In genomic region chrX:14743819-14744218, dm6 we compare ENCODE assay signal across 1 fruit fly cellular context.
A peak's percentile ranks its signal among the peaks of the same experiment; 100 is the strongest.
TF ChIP-seq lines count a peak whose summit lies in the region.

No protein-coding gene starts in this region.

TF ChIP-seq in whole organism, embryonic, 481 proteins besides CTCF, POLR2A, EP300 and RAD21 (continued from another document and continues in another):
- TF ChIP-seq CG4282 (GFP tag; optimal IDR thresholded peaks at IDR 0.05; lab: Kevin White, UChicago) = no peak
- no peak for TF ChIP-seq CG8944 (GFP tag; optimal IDR thresholded peaks at IDR 0.05; lab: Kevin White, UChicago)
- TF ChIP-seq CG9215 (GFP tag; IDR thresholded peaks at IDR 0.05; lab: Robert Waterston, UW) = peak; percentile 38
- TF ChIP-seq ci (GFP tag; IDR thresholded peaks at IDR 0.05; lab: Robert Waterston, UW) = 0 out of 3 replicates have a peak, but pooled peaks have one; percentile 23
- no peak for TF ChIP-seq pzg (GFP tag; optimal IDR thresholded peaks at IDR 0.05; lab: Kevin White, UChicago)
- no peak for TF ChIP-seq pho (GFP tag; optimal IDR thresholded peaks at IDR 0.05; lab: Kevin White, UChicago)
- TF ChIP-seq MESR4 (GFP tag; optimal IDR thresholded peaks at IDR 0.05; lab: Kevin White, UChicago) = no peak
- TF ChIP-seq bsh (GFP tag; optimal IDR thresholded peaks at IDR 0.05; lab: Kevin White, UChicago) = peak in 1 of 2 experiments; percentile 73
- peak; percentile 81 for TF ChIP-seq gem (tag; optimal IDR thresholded peaks at IDR 0.05; lab: Kevin White, UChicago)
- no peak for TF ChIP-seq Hr39 (optimal IDR thresholded peaks at IDR 0.05; lab: Kevin White, UChicago)
- TF ChIP-seq CG2889 (GFP tag; IDR thresholded peaks at IDR 0.05; lab: Robert Waterston, UW) = no peak
- TF ChIP-seq CG9727 (GFP tag; optimal IDR thresholded peaks at IDR 0.05; lab: Kevin White, UChicago) = peak; percentile 73
- no peak for TF ChIP-seq CG10462 (GFP tag; optimal IDR thresholded peaks at IDR 0.05; lab: Kevin White, UChicago)
- TF ChIP-seq ind (GFP tag; optimal IDR thresholded peaks at IDR 0.05; lab: Kevin White, UChicago) = peak; percentile 20
- TF ChIP-seq zen (tag; optimal IDR thresholded peaks at IDR 0.05; lab: Kevin White, UChicago) = peak; percentile 75
- TF ChIP-seq CG7987 (GFP tag; optimal IDR thresholded peaks at IDR 0.05; lab: Kevin White, UChicago) = no peak
- no peak for TF ChIP-seq CG18011 (GFP tag; optimal IDR thresholded peaks at IDR 0.05; lab: Kevin White, UChicago)
- TF ChIP-seq ro (GFP tag; IDR thresholded peaks at IDR 0.05; lab: Robert Waterston, UW) = 0 out of 2 replicates have a peak, but pooled peaks have one; percentile 26
- TF ChIP-seq lov (optimal IDR thresholded peaks at IDR 0.05; lab: Kevin White, UChicago) = no peak
- TF ChIP-seq lov (GFP tag; IDR thresholded peaks at IDR 0.05; lab: Robert Waterston, UW) = no peak
- 0 out of 2 replicates have a peak, but pooled peaks have one; percentile 21 for TF ChIP-seq Oaz (GFP tag; IDR thresholded peaks at IDR 0.05; lab: Robert Waterston, UW)
- peak; percentile 66 for TF ChIP-seq CG17328 (GFP tag; IDR thresholded peaks at IDR 0.05; lab: Robert Waterston, UW)
- TF ChIP-seq sens-2 (GFP tag; IDR thresholded peaks at IDR 0.05; lab: Robert Waterston, UW) = no peak
- peak; percentile 29 for TF ChIP-seq CG12659 (GFP tag; optimal IDR thresholded peaks at IDR 0.05; lab: Kevin White, UChicago)
- no peak for TF ChIP-seq CG13624 (GFP tag; optimal IDR thresholded peaks at IDR 0.05; lab: Kevin White, UChicago)
- peak; percentile 1 to 68 for TF ChIP-seq Hr51 (GFP tag; optimal IDR thresholded peaks at IDR 0.05; lab: Kevin White, UChicago)
- no peak for TF ChIP-seq chinmo (GFP tag; IDR thresholded peaks at IDR 0.05; lab: Robert Waterston, UW; ENCODE audit: partially characterized antibody)
- TF ChIP-seq CG4707 (GFP tag; optimal IDR thresholded peaks at IDR 0.05; lab: Kevin White, UChicago) = peak; percentile 39
- TF ChIP-seq nerfin-2 (GFP tag; IDR thresholded peaks at IDR 0.05; lab: Robert Waterston, UW; ENCODE audit: partially characterized antibody) = no peak
- TF ChIP-seq dysf (GFP tag; IDR thresholded peaks at IDR 0.05; lab: Robert Waterston, UW) = peak; percentile 68
- peak; percentile 1; the same call in 1 of the 4 replicates for TF ChIP-seq Gug (GFP tag; IDR thresholded peaks at IDR 0.05; lab: Robert Waterston, UW)
- TF ChIP-seq ac (GFP tag; optimal IDR thresholded peaks at IDR 0.05; lab: Kevin White, UChicago) = peak; percentile 15
- peak; percentile 10 for TF ChIP-seq Ets97D (GFP tag; optimal IDR thresholded peaks at IDR 0.05; lab: Kevin White, UChicago)
- no peak for TF ChIP-seq rib (GFP tag; IDR thresholded peaks at IDR 0.05; lab: Robert Waterston, UW)
- peak; percentile 65 for TF ChIP-seq dmrt99B (tag; optimal IDR thresholded peaks at IDR 0.05; lab: Kevin White, UChicago)
- TF ChIP-seq Mrtf (GFP tag; IDR thresholded peaks at IDR 0.05; lab: Robert Waterston, UW) = no peak
- no peak for TF ChIP-seq Doc3 (GFP tag; IDR thresholded peaks at IDR 0.05; lab: Robert Waterston, UW; ENCODE audit: partially characterized antibody)
- peak; percentile 64 for TF ChIP-seq CG13424 (tag; optimal IDR thresholded peaks at IDR 0.05; lab: Kevin White, UChicago)
- TF ChIP-seq tup (GFP tag; optimal IDR thresholded peaks at IDR 0.05; lab: Kevin White, UChicago) = no peak
- TF ChIP-seq CG12299 (tag; optimal IDR thresholded peaks at IDR 0.05; lab: Kevin White, UChicago) = no peak
- no peak for TF ChIP-seq CG4730 (GFP tag; IDR thresholded peaks at IDR 0.05; lab: Robert Waterston, UW)
- TF ChIP-seq Tbp (GFP tag; optimal IDR thresholded peaks at IDR 0.05; lab: Kevin White, UChicago) = no peak
- TF ChIP-seq chm (GFP tag; IDR thresholded peaks at IDR 0.05; lab: Robert Waterston, UW) = no peak
- no peak for TF ChIP-seq MTF-1 (GFP tag; optimal IDR thresholded peaks at IDR 0.05; lab: Kevin White, UChicago; ENCODE audit: borderline replicate concordance)
- TF ChIP-seq Hmx (GFP tag; optimal IDR thresholded peaks at IDR 0.05; lab: Kevin White, UChicago) = no peak
- TF ChIP-seq peb (GFP tag; IDR thresholded peaks at IDR 0.05; lab: Robert Waterston, UW) = no peak
- TF ChIP-seq CG4820 (GFP tag; optimal IDR thresholded peaks at IDR 0.05; lab: Kevin White, UChicago) = peak; percentile 33
- TF ChIP-seq HmgD (GFP tag; optimal IDR thresholded peaks at IDR 0.05; lab: Kevin White, UChicago) = no peak
- TF ChIP-seq HLH54F (GFP tag; optimal IDR thresholded peaks at IDR 0.05; lab: Kevin White, UChicago) = no peak
- TF ChIP-seq fd3F (GFP tag; optimal IDR thresholded peaks at IDR 0.05; lab: Kevin White, UChicago) = no peak
- TF ChIP-seq Opbp (GFP tag; IDR thresholded peaks at IDR 0.05; lab: Robert Waterston, UW; ENCODE audit: partially characterized antibody) = no peak
- no peak for TF ChIP-seq crol (GFP tag; IDR thresholded peaks at IDR 0.05; lab: Robert Waterston, UW)
- no peak for TF ChIP-seq en (GFP tag; optimal IDR thresholded peaks at IDR 0.05; lab: Kevin White, UChicago)
- no peak for TF ChIP-seq CG17186 (GFP tag; optimal IDR thresholded peaks at IDR 0.05; lab: Kevin White, UChicago)
- TF ChIP-seq CG33213 (GFP tag; optimal IDR thresholded peaks at IDR 0.05; lab: Kevin White, UChicago) = no peak
- no peak for TF ChIP-seq CG10431 (GFP tag; optimal IDR thresholded peaks at IDR 0.05; lab: Kevin White, UChicago)
- TF ChIP-seq amos (GFP tag; IDR thresholded peaks at IDR 0.05; lab: Robert Waterston, UW; ENCODE audit: partially characterized antibody) = no peak
- no peak for TF ChIP-seq D (optimal IDR thresholded peaks at IDR 0.05; lab: Kevin White, UChicago)
- TF ChIP-seq D (GFP tag; optimal IDR thresholded peaks at IDR 0.05; lab: Kevin White, UChicago) = peak; percentile 29
- no peak for TF ChIP-seq CG14860 (GFP tag; IDR thresholded peaks at IDR 0.05; lab: Robert Waterston, UW; ENCODE audit: partially characterized antibody)
- no peak for TF ChIP-seq trh (GFP tag; optimal IDR thresholded peaks at IDR 0.05; lab: Kevin White, UChicago)
- TF ChIP-seq CG9876 (GFP tag; optimal IDR thresholded peaks at IDR 0.05; lab: Kevin White, UChicago) = no peak
- TF ChIP-seq lmd (GFP tag; IDR thresholded peaks at IDR 0.05; lab: Robert Waterston, UW) = peak; percentile 66
- no peak for TF ChIP-seq CG43689 (GFP tag; IDR thresholded peaks at IDR 0.05; lab: Robert Waterston, UW)
- no peak for TF ChIP-seq dm (GFP tag; optimal IDR thresholded peaks at IDR 0.05; lab: Kevin White, UChicago)
- peak in 1 of 2 experiments; percentile 47 for TF ChIP-seq eve (GFP tag; optimal IDR thresholded peaks at IDR 0.05; lab: Kevin White, UChicago)
- peak; percentile 67 for TF ChIP-seq CG2712 (tag; optimal IDR thresholded peaks at IDR 0.05; lab: Kevin White, UChicago)
- peak; percentile 24 for TF ChIP-seq Abd-B (GFP tag; optimal IDR thresholded peaks at IDR 0.05; lab: Kevin White, UChicago)
- no peak for TF ChIP-seq sna (GFP tag; IDR thresholded peaks at IDR 0.05; lab: Robert Waterston, UW; ENCODE audit: partially characterized antibody)
- no peak; the same call in 2 of the 3 replicates for TF ChIP-seq B-H1 (GFP tag; IDR thresholded peaks at IDR 0.05; lab: Robert Waterston, UW)
- TF ChIP-seq CG15514 (GFP tag; optimal IDR thresholded peaks at IDR 0.05; lab: Kevin White, UChicago) = no peak
- TF ChIP-seq Chrac-16 (GFP tag; optimal IDR thresholded peaks at IDR 0.05; lab: Kevin White, UChicago) = peak; percentile 34
- no peak for TF ChIP-seq CG12769 (tag; optimal IDR thresholded peaks at IDR 0.05; lab: Kevin White, UChicago)
- TF ChIP-seq CG17568 (GFP tag; optimal IDR thresholded peaks at IDR 0.05; lab: Kevin White, UChicago) = no peak
- peak in 1 of 2 experiments; percentile 61 for TF ChIP-seq Hr78 (GFP tag; optimal IDR thresholded peaks at IDR 0.05; lab: Kevin White, UChicago)
- no peak for TF ChIP-seq repo (GFP tag; optimal IDR thresholded peaks at IDR 0.05; lab: Kevin White, UChicago)
- no peak for TF ChIP-seq exex (tag; optimal IDR thresholded peaks at IDR 0.05; lab: Kevin White, UChicago)
- TF ChIP-seq Hand (GFP tag; optimal IDR thresholded peaks at IDR 0.05; lab: Kevin White, UChicago) = no peak
- TF ChIP-seq sug (tag; optimal IDR thresholded peaks at IDR 0.05; lab: Kevin White, UChicago) = no peak
- TF ChIP-seq Nf-YA (GFP tag; IDR thresholded peaks at IDR 0.05; lab: Robert Waterston, UW) = no peak
- peak; percentile 73 for TF ChIP-seq phol (tag; optimal IDR thresholded peaks at IDR 0.05; lab: Kevin White, UChicago)
- peak; percentile 54 for TF ChIP-seq CG30403 (GFP tag; optimal IDR thresholded peaks at IDR 0.05; lab: Kevin White, UChicago)
- peak in 1 of 2 experiments; percentile 42 for TF ChIP-seq Eip74EF (GFP tag; optimal IDR thresholded peaks at IDR 0.05; lab: Kevin White, UChicago)
- no peak for TF ChIP-seq CG4360 (GFP tag; IDR thresholded peaks at IDR 0.05; lab: Robert Waterston, UW)
- peak; percentile 80 for TF ChIP-seq row (GFP tag; IDR thresholded peaks at IDR 0.05; lab: Robert Waterston, UW)
- TF ChIP-seq vfl (GFP tag; optimal IDR thresholded peaks at IDR 0.05; lab: Kevin White, UChicago) = no peak
- no peak for TF ChIP-seq GATAe (GFP tag; conservative IDR thresholded peaks at IDR 0.05; lab: Robert Waterston, UW)
- TF ChIP-seq ftz-f1 (GFP tag; optimal IDR thresholded peaks at IDR 0.05; lab: Kevin White, UChicago) = no peak
- TF ChIP-seq oc (tag; optimal IDR thresholded peaks at IDR 0.05; lab: Kevin White, UChicago) = no peak
- no peak for TF ChIP-seq CG6654 (GFP tag; optimal IDR thresholded peaks at IDR 0.05; lab: Kevin White, UChicago)
- TF ChIP-seq CG3163 (GFP tag; optimal IDR thresholded peaks at IDR 0.05; lab: Kevin White, UChicago) = no peak
- no peak for TF ChIP-seq CG11696 (GFP tag; IDR thresholded peaks at IDR 0.05; lab: Robert Waterston, UW)
- no peak for TF ChIP-seq insv (GFP tag; optimal IDR thresholded peaks at IDR 0.05; lab: Kevin White, UChicago)
- peak; percentile 47 for TF ChIP-seq Fer1 (GFP tag; optimal IDR thresholded peaks at IDR 0.05; lab: Kevin White, UChicago)
- TF ChIP-seq danr (GFP tag; IDR thresholded peaks at IDR 0.05; lab: Robert Waterston, UW) = no peak
- no peak for TF ChIP-seq lilli (GFP tag; optimal IDR thresholded peaks at IDR 0.05; lab: Kevin White, UChicago)
- no peak for TF ChIP-seq Six4 (GFP tag; optimal IDR thresholded peaks at IDR 0.05; lab: Kevin White, UChicago)
- TF ChIP-seq CG6689 (GFP tag; IDR thresholded peaks at IDR 0.05; lab: Robert Waterston, UW) = peak; percentile 64
- no peak for TF ChIP-seq Sry-β (GFP tag; optimal IDR thresholded peaks at IDR 0.05; lab: Kevin White, UChicago)
- peak; percentile 30; the same call in 1 of the 2 replicates for TF ChIP-seq CG8765 (GFP tag; IDR thresholded peaks at IDR 0.05; lab: Robert Waterston, UW)
- no peak for TF ChIP-seq Dll (GFP tag; IDR thresholded peaks at IDR 0.05; lab: Robert Waterston, UW; ENCODE audit: partially characterized antibody)
- peak; percentile 58 for TF ChIP-seq CG17829 (tag; optimal IDR thresholded peaks at IDR 0.05; lab: Kevin White, UChicago)
- TF ChIP-seq Med (GFP tag; lab: Kevin White, UChicago) = peak; percentile 70
- no peak for TF ChIP-seq gfzf (GFP tag; optimal IDR thresholded peaks at IDR 0.05; lab: Kevin White, UChicago)
- TF ChIP-seq tx (GFP tag; optimal IDR thresholded peaks at IDR 0.05; lab: Kevin White, UChicago) = no peak
- no peak for TF ChIP-seq abd-A (tag; optimal IDR thresholded peaks at IDR 0.05; lab: Kevin White, UChicago)
- no peak for TF ChIP-seq CG7357 (GFP tag; IDR thresholded peaks at IDR 0.05; lab: Robert Waterston, UW)
- no peak for TF ChIP-seq Antp (GFP tag; optimal IDR thresholded peaks at IDR 0.05; lab: Kevin White, UChicago)
- TF ChIP-seq cad (GFP tag; optimal IDR thresholded peaks at IDR 0.05; lab: Kevin White, UChicago) = no peak
- no peak for TF ChIP-seq CG15479 (GFP tag; optimal IDR thresholded peaks at IDR 0.05; lab: Kevin White, UChicago)
- TF ChIP-seq Ada2b (GFP tag; IDR thresholded peaks at IDR 0.05; lab: Robert Waterston, UW) = peak; percentile 56; the same call in 1 of the 2 replicates
- no peak for TF ChIP-seq pb (GFP tag; optimal IDR thresholded peaks at IDR 0.05; lab: Kevin White, UChicago)
- TF ChIP-seq usp (GFP tag; optimal IDR thresholded peaks at IDR 0.05; lab: Kevin White, UChicago) = no peak
- no peak for TF ChIP-seq ash1 (GFP tag; optimal IDR thresholded peaks at IDR 0.05; lab: Kevin White, UChicago)
- TF ChIP-seq tna (GFP tag; IDR thresholded peaks at IDR 0.05; lab: Robert Waterston, UW; ENCODE audit: partially characterized antibody) = no peak
- TF ChIP-seq wek (GFP tag; optimal IDR thresholded peaks at IDR 0.05; lab: Kevin White, UChicago) = no peak
- TF ChIP-seq dimm (GFP tag; IDR thresholded peaks at IDR 0.05; lab: Robert Waterston, UW) = no peak
- TF ChIP-seq CG6175 (GFP tag; IDR thresholded peaks at IDR 0.05; lab: Robert Waterston, UW) = no peak
- TF ChIP-seq cg (GFP tag; optimal IDR thresholded peaks at IDR 0.05; lab: Kevin White, UChicago) = no peak
- peak; percentile 50 for TF ChIP-seq slbo (GFP tag; IDR thresholded peaks at IDR 0.05; lab: Robert Waterston, UW)
- peak in 1 of 3 experiments; percentile 63 for TF ChIP-seq lola (GFP tag; optimal IDR thresholded peaks at IDR 0.05; lab: Kevin White, UChicago)
- TF ChIP-seq CG18476 (GFP tag; optimal IDR thresholded peaks at IDR 0.05; lab: Kevin White, UChicago) = no peak
- peak; percentile 26 for TF ChIP-seq Hr3 (GFP tag; optimal IDR thresholded peaks at IDR 0.05; lab: Kevin White, UChicago)
- no peak for TF ChIP-seq unc-4 (GFP tag; IDR thresholded peaks at IDR 0.05; lab: Robert Waterston, UW; ENCODE audit: partially characterized antibody)
- TF ChIP-seq CG8281 (tag; optimal IDR thresholded peaks at IDR 0.05; lab: Kevin White, UChicago) = no peak
- TF ChIP-seq Sry-δ (GFP tag; optimal IDR thresholded peaks at IDR 0.05; lab: Kevin White, UChicago) = no peak
- peak; percentile 48 for TF ChIP-seq lab (GFP tag; optimal IDR thresholded peaks at IDR 0.05; lab: Kevin White, UChicago)
- TF ChIP-seq salm (tag; optimal IDR thresholded peaks at IDR 0.05; lab: Kevin White, UChicago) = no peak
- TF ChIP-seq E2f1 (GFP tag; IDR thresholded peaks at IDR 0.05; lab: Robert Waterston, UW) = peak; percentile 42; the same call in 1 of the 2 replicates
- no peak for TF ChIP-seq Doc2 (GFP tag; IDR thresholded peaks at IDR 0.05; lab: Robert Waterston, UW)
- TF ChIP-seq CG4424 (GFP tag; optimal IDR thresholded peaks at IDR 0.05; lab: Kevin White, UChicago) = peak; percentile 41
- TF ChIP-seq Mad (GFP tag; optimal IDR thresholded peaks at IDR 0.05; lab: Kevin White, UChicago) = no peak
- TF ChIP-seq kni (GFP tag; optimal IDR thresholded peaks at IDR 0.05; lab: Kevin White, UChicago) = no peak
- TF ChIP-seq nerfin-1 (tag; optimal IDR thresholded peaks at IDR 0.05; lab: Kevin White, UChicago) = peak; percentile 28
- no peak for TF ChIP-seq inv (GFP tag; IDR thresholded peaks at IDR 0.05; lab: Robert Waterston, UW; ENCODE audit: partially characterized antibody)
